Worm (Caenorhabditis elegans): ENCODE data around the gene abhd-3.2.
A peak's percentile ranks its signal among the peaks of the same experiment; 100 is the strongest.

abhd-3.2 gene

ce11 chrX:1012385-1012866 is 34.6 kb upstream of the abhd-3.2 start (continued):
- TF ChIP-seq nhr-90 (tag; optimal IDR thresholded peaks at IDR 0.05; ENCODE audit: poor library complexity): peak; percentile 80
- no peak for TF ChIP-seq unc-30 (tag; optimal IDR thresholded peaks at IDR 0.05)
- no peak for TF ChIP-seq grh-1 (GFP tag; IDR thresholded peaks at IDR 0.05)
- TF ChIP-seq elt-2 (tag; optimal IDR thresholded peaks at IDR 0.05): peak; percentile 53
- peak; percentile 43 for TF ChIP-seq nhr-47 (tag; optimal IDR thresholded peaks at IDR 0.05)
- TF ChIP-seq lin-14 (GFP tag; optimal IDR thresholded peaks at IDR 0.05): no peak
- TF ChIP-seq fkh-4 (tag; optimal IDR thresholded peaks at IDR 0.05; ENCODE audit: borderline replicate concordance): no peak
- TF ChIP-seq fos-1 (tag; optimal IDR thresholded peaks at IDR 0.05): no peak
- TF ChIP-seq ceh-88 (GFP tag; IDR thresholded peaks at IDR 0.05): peak; percentile 23; the same call in 1 of the 2 replicates
- peak; percentile 84 for TF ChIP-seq nhr-85 (tag)
- no peak for TF ChIP-seq Y116A8C.19 (tag; optimal IDR thresholded peaks at IDR 0.05; ENCODE audit: borderline replicate concordance)
- TF ChIP-seq sox-4 (tag; optimal IDR thresholded peaks at IDR 0.05): no peak
- TF ChIP-seq ztf-11 (tag; optimal IDR thresholded peaks at IDR 0.05): no peak
- no peak for TF ChIP-seq xbp-1 (tag; optimal IDR thresholded peaks at IDR 0.05)
- no peak for TF ChIP-seq nhr-28 (tag; optimal IDR thresholded peaks at IDR 0.05)
- TF ChIP-seq swsn-7 (tag; optimal IDR thresholded peaks at IDR 0.05): no peak
- TF ChIP-seq vab-15 (tag; optimal IDR thresholded peaks at IDR 0.05): no peak
- no peak for TF ChIP-seq hlh-17 (GFP tag; optimal IDR thresholded peaks at IDR 0.05; ENCODE audit: borderline replicate concordance)
- TF ChIP-seq lin-15B (tag; optimal IDR thresholded peaks at IDR 0.05): no peak
- TF ChIP-seq F16B12.6 (tag; optimal IDR thresholded peaks at IDR 0.05): no peak
- TF ChIP-seq snpc-4 (tag; optimal IDR thresholded peaks at IDR 0.05): no peak
- TF ChIP-seq egl-13 (tag; optimal IDR thresholded peaks at IDR 0.05): no peak
- no peak for TF ChIP-seq nhr-84 (tag; optimal IDR thresholded peaks at IDR 0.05)
- no peak for TF ChIP-seq ets-5 (GFP tag; IDR thresholded peaks at IDR 0.05)
- TF ChIP-seq mef-2 (tag; optimal IDR thresholded peaks at IDR 0.05): no peak
- peak; percentile 48 for TF ChIP-seq pax-3 (tag; optimal IDR thresholded peaks at IDR 0.05)
- peak; percentile 6 for TF ChIP-seq C04F5.9 (tag; optimal IDR thresholded peaks at IDR 0.05)
- no peak for TF ChIP-seq unc-130 (tag; optimal IDR thresholded peaks at IDR 0.05)
- no peak for TF ChIP-seq ceh-82 (tag; optimal IDR thresholded peaks at IDR 0.05)
- TF ChIP-seq ztf-4 (tag; optimal IDR thresholded peaks at IDR 0.05): no peak
- TF ChIP-seq efl-1 (optimal IDR thresholded peaks at IDR 0.05): no peak
- TF ChIP-seq efl-1 (GFP tag; optimal IDR thresholded peaks at IDR 0.05 in 1 of 2): peak in 1 of 2 experiments; percentile 92
- no peak for TF ChIP-seq unc-98 (GFP tag; IDR thresholded peaks at IDR 0.05)
- no peak for TF ChIP-seq fkh-8 (tag; optimal IDR thresholded peaks at IDR 0.05)
- TF ChIP-seq rnt-1 (tag; optimal IDR thresholded peaks at IDR 0.05): no peak
- TF ChIP-seq ceh-63 (GFP tag; optimal IDR thresholded peaks at IDR 0.05): no peak

ce11 chrX:1010627-1011452 is 33.0 kb upstream of the abhd-3.2 start:
- TF ChIP-seq unc-30 (tag; optimal IDR thresholded peaks at IDR 0.05): no peak
- no peak for TF ChIP-seq ceh-63 (GFP tag; optimal IDR thresholded peaks at IDR 0.05)
- no peak for TF ChIP-seq alr-1 (tag; optimal IDR thresholded peaks at IDR 0.05; ENCODE audit: borderline replicate concordance)
- peak; percentile 34 to 62 for TF ChIP-seq lsy-2 (tag; optimal IDR thresholded peaks at IDR 0.05)
- peak; percentile 38 for TF ChIP-seq swsn-7 (tag; optimal IDR thresholded peaks at IDR 0.05)
- no peak for TF ChIP-seq F16B12.6 (tag; optimal IDR thresholded peaks at IDR 0.05)
- TF ChIP-seq rnt-1 (tag; optimal IDR thresholded peaks at IDR 0.05): peak; percentile 33
- no peak for TF ChIP-seq ceh-90 (tag; optimal IDR thresholded peaks at IDR 0.05)
- TF ChIP-seq lin-35 (GFP tag; optimal IDR thresholded peaks at IDR 0.05): peak in 1 of 2 experiments; percentile 76
- TF ChIP-seq nhr-77 (tag; optimal IDR thresholded peaks at IDR 0.05): no peak
- peak; percentile 56 for TF ChIP-seq ztf-4 (tag; optimal IDR thresholded peaks at IDR 0.05)
- peak; percentile 9 for TF ChIP-seq pax-3 (tag; optimal IDR thresholded peaks at IDR 0.05)
- TF ChIP-seq ceh-82 (tag; optimal IDR thresholded peaks at IDR 0.05): no peak
- TF ChIP-seq egl-13 (tag; optimal IDR thresholded peaks at IDR 0.05): peak; percentile 59
- TF ChIP-seq blmp-1 (tag; optimal IDR thresholded peaks at IDR 0.05): peak; percentile 75
- no peak for TF ChIP-seq unc-130 (tag; optimal IDR thresholded peaks at IDR 0.05)
- TF ChIP-seq sup-37 (GFP tag; optimal IDR thresholded peaks at IDR 0.05): no peak
- no peak for TF ChIP-seq fkh-10 (GFP tag; optimal IDR thresholded peaks at IDR 0.05)
- peak; percentile 26 for TF ChIP-seq lin-13 (GFP tag; optimal IDR thresholded peaks at IDR 0.05)
- TF ChIP-seq elt-2 (tag; optimal IDR thresholded peaks at IDR 0.05): peak; percentile 84
- TF ChIP-seq unc-86 (tag; optimal IDR thresholded peaks at IDR 0.05): no peak
- peak; percentile 93 for TF ChIP-seq nhr-85 (tag)
- no peak for TF ChIP-seq C34B4.2 (tag; optimal IDR thresholded peaks at IDR 0.05)
- peak; percentile 47 for TF ChIP-seq nhr-47 (tag; optimal IDR thresholded peaks at IDR 0.05)
- peak; percentile 52 for TF ChIP-seq lir-3 (tag; optimal IDR thresholded peaks at IDR 0.05; ENCODE audit: poor library complexity)
- no peak for TF ChIP-seq mef-2 (tag; optimal IDR thresholded peaks at IDR 0.05)
- no peak for TF ChIP-seq snpc-4 (tag; optimal IDR thresholded peaks at IDR 0.05)
- TF ChIP-seq ceh-88 (GFP tag; IDR thresholded peaks at IDR 0.05): 0 out of 2 replicates have a peak, but pooled peaks have one; percentile 3
